Worm (Caenorhabditis elegans) whole organism, young adult: Measurements from ENCODE around the gene T14G8.4.

Experiments
- B0019.2 ChIP-seq: fragments of 200-800 bp; sonication (Bioruptor generic); conservative IDR thresholded peaks from 2 replicates; pipeline ENCODE4 v1.3.6; 2022; ENCODE audit warnings: missing genetic modification reagents, missing genetic modification characterization, missing compliant biosample characterization
- B0261.1 ChIP-seq: sonication (generic microtip); optimal IDR thresholded peaks from 2 replicates; lab custom pipeline; 2016; ENCODE audit warnings: mild to moderate bottlenecking, missing genetic modification characterization, moderate library complexity, missing compliant biosample characterization
- D2030.7 ChIP-seq: fragments of 200-800 bp; sonication (Bioruptor generic); IDR thresholded peaks from 2 replicates; pipeline ENCODE4 v1.3.6; 2022; ENCODE audit warnings: missing genetic modification reagents, missing genetic modification characterization, missing compliant biosample characterization
- F52B5.7 ChIP-seq: sonication (generic microtip); optimal IDR thresholded peaks from 2 replicates; lab custom pipeline; 2016; ENCODE audit warnings: mild to moderate bottlenecking, missing genetic modification characterization, missing compliant biosample characterization
- F57C9.4 ChIP-seq: sonication (generic microtip); optimal IDR thresholded peaks from 2 replicates; lab custom pipeline; 2017; ENCODE audit warnings: mild to moderate bottlenecking, missing genetic modification characterization, missing compliant biosample characterization
- K11D2.4 ChIP-seq: fragments of 200-800 bp; sonication (Bioruptor generic); IDR thresholded peaks from 2 replicates; pipeline ENCODE4 v1.3.6; 2022; ENCODE audit warnings: missing genetic modification reagents, missing genetic modification characterization, missing compliant biosample characterization
- K12H6.12 ChIP-seq: fragments of 200-800 bp; sonication (Bioruptor generic); optimal IDR thresholded peaks from 2 replicates; lab custom pipeline; 2018; ENCODE audit warnings: mild to moderate bottlenecking, missing genetic modification characterization, missing compliant biosample characterization
- T26A5.8 ChIP-seq: sonication (generic microtip); optimal IDR thresholded peaks from 2 replicates; lab custom pipeline; 2016; ENCODE audit warnings: missing genetic modification characterization, missing compliant biosample characterization
- atf-7 ChIP-seq: sonication (generic microtip); optimal IDR thresholded peaks from 2 replicates; lab custom pipeline; 2017; ENCODE audit warnings: mild to moderate bottlenecking, missing genetic modification characterization, missing compliant biosample characterization
- athp-1 ChIP-seq: sonication (generic microtip); optimal IDR thresholded peaks from 2 replicates; lab custom pipeline; 2017; ENCODE audit warnings: mild to moderate bottlenecking, missing genetic modification characterization, missing compliant biosample characterization
- attf-6 ChIP-seq: fragments of 200-800 bp; sonication (Bioruptor generic); IDR thresholded peaks from 2 replicates; pipeline ENCODE4 v1.3.6; 2022; ENCODE audit warnings: missing genetic modification reagents, missing genetic modification characterization, missing compliant biosample characterization
- bed-2 ChIP-seq: fragments of 200-800 bp; sonication (Bioruptor generic); IDR thresholded peaks from 2 replicates; pipeline ENCODE4 v1.3.6; 2022; ENCODE audit warnings: missing genetic modification reagents, missing genetic modification characterization, missing compliant biosample characterization
- ccch-3 ChIP-seq: fragments of 200-800 bp; sonication (Bioruptor generic); optimal IDR thresholded peaks from 2 replicates; lab custom pipeline; 2018; ENCODE audit warnings: mild to moderate bottlenecking, missing genetic modification characterization, missing compliant biosample characterization
- cebp-2 ChIP-seq: fragments of 200-800 bp; sonication (Bioruptor generic); IDR thresholded peaks from 2 replicates; pipeline ENCODE4 v1.3.6; 2022; ENCODE audit warnings: missing genetic modification characterization, missing compliant biosample characterization
- ceh-100 ChIP-seq: fragments of 200-800 bp; sonication (Bioruptor generic); IDR thresholded peaks from 2 replicates; pipeline ENCODE4 v1.3.6; 2022; ENCODE audit warnings: missing genetic modification reagents, missing genetic modification characterization, missing compliant biosample characterization
- ceh-40 ChIP-seq: fragments of 200-800 bp; sonication (Bioruptor generic); IDR thresholded peaks from 2 replicates; pipeline ENCODE4 v1.3.6; 2022; ENCODE audit warnings: missing genetic modification characterization, missing compliant biosample characterization
- die-1 ChIP-seq: sonication (generic microtip); optimal IDR thresholded peaks from 2 replicates; lab custom pipeline; 2016; ENCODE audit warnings: missing genotype, mild to moderate bottlenecking, missing genetic modification characterization, missing compliant biosample characterization
- dox-1 ChIP-seq: fragments of 200-800 bp; sonication (Bioruptor generic); IDR thresholded peaks from 2 replicates; pipeline ENCODE4 v1.3.6; 2022; ENCODE audit warnings: missing genetic modification reagents, missing genetic modification characterization, missing compliant biosample characterization
- dpff-1 ChIP-seq: sonication (generic microtip); optimal IDR thresholded peaks from 2 replicates; lab custom pipeline; 2017; ENCODE audit warnings: mild to moderate bottlenecking, missing genetic modification characterization, missing compliant biosample characterization
- egl-18 ChIP-seq: fragments of 200-800 bp; sonication (Bioruptor generic); IDR thresholded peaks from 2 replicates; pipeline ENCODE4 v1.3.6; 2022; ENCODE audit warnings: missing genetic modification reagents, missing genetic modification characterization, missing compliant biosample characterization
- him-1 ChIP-seq: sonication (generic microtip); optimal IDR thresholded peaks from 2 replicates; lab custom pipeline; 2016; ENCODE audit warnings: missing genotype, missing genetic modification reagents, missing genetic modification characterization, missing compliant biosample characterization
- hmg-1.2 ChIP-seq: fragments of 200-800 bp; sonication (Bioruptor generic); IDR thresholded peaks from 2 replicates; pipeline ENCODE4 v1.3.6; 2022; ENCODE audit warnings: missing genetic modification reagents, missing genetic modification characterization, missing compliant biosample characterization
- hsf-1 ChIP-seq: fragments of 200-800 bp; sonication (Bioruptor generic); IDR thresholded peaks from 2 replicates; pipeline ENCODE4 v1.3.6; 2022; ENCODE audit warnings: missing genetic modification reagents, missing genetic modification characterization, missing compliant biosample characterization
- let-607 ChIP-seq, 2 experiments: fragments of 200-800 bp in 1 of 2; sonication (Bioruptor generic) in 1 of 2; sonication (generic microtip) in 1 of 2; optimal IDR thresholded peaks; 2 replicates each; lab custom pipeline; 2016 to 2018; ENCODE audit warnings: mild to moderate bottlenecking in 2 of 2, missing compliant biosample characterization in 2 of 2, missing genetic modification characterization in 2 of 2, moderate library complexity in 2 of 2, missing genotype in 1 of 2
- lin-35 ChIP-seq, 3 experiments: fragments of 150-350 bp in 2 of 3; sonication (generic microtip) in 1 of 3; optimal IDR thresholded peaks; 2 replicates each; lab custom pipeline; 2014 to 2018; ENCODE audit warnings: missing biosample characterization in 3 of 3, missing genetic modification characterization in 3 of 3, missing genetic modification reagents in 3 of 3
- lin-40 ChIP-seq: sonication (generic microtip); optimal IDR thresholded peaks from 2 replicates; lab custom pipeline; 2016; ENCODE audit warnings: missing genetic modification characterization, mild to moderate bottlenecking, missing compliant biosample characterization, missing genotype, missing genetic modification reagents
- lin-54 ChIP-seq: fragments of 200-800 bp; sonication (Bioruptor generic); optimal IDR thresholded peaks from 2 replicates; lab custom pipeline; 2018; ENCODE audit warnings: mild to moderate bottlenecking, missing genetic modification characterization, missing compliant biosample characterization
- lsy-27 ChIP-seq: sonication (generic microtip); optimal IDR thresholded peaks from 2 replicates; lab custom pipeline; 2017; ENCODE audit warnings: missing genetic modification characterization, mild to moderate bottlenecking, missing compliant biosample characterization, antibody characterized with exemption, missing genotype, borderline replicate concordance; ENCODE audit not compliant: insufficient read depth
- madf-10 ChIP-seq: sonication (generic microtip); optimal IDR thresholded peaks from 2 replicates; lab custom pipeline; 2016; ENCODE audit warnings: mild to moderate bottlenecking, missing genetic modification characterization, missing compliant biosample characterization
- madf-6 ChIP-seq: fragments of 200-800 bp; sonication (Bioruptor generic); IDR thresholded peaks from 2 replicates; pipeline ENCODE4 v1.3.6; 2022; ENCODE audit warnings: missing genetic modification reagents, missing genetic modification characterization, missing compliant biosample characterization
- madf-8 ChIP-seq: fragments of 200-800 bp; sonication (Bioruptor generic); conservative IDR thresholded peaks from 2 replicates; pipeline ENCODE4 v1.3.6; 2022; ENCODE audit warnings: missing genetic modification reagents, missing genetic modification characterization, missing compliant biosample characterization
- mcd-1 ChIP-seq: fragments of 200-800 bp; sonication (Bioruptor generic); IDR thresholded peaks from 2 replicates; pipeline ENCODE4 v1.3.6; 2022; ENCODE audit warnings: missing genetic modification reagents, missing genetic modification characterization, missing compliant biosample characterization
- nfya-1 ChIP-seq: sonication (generic microtip); optimal IDR thresholded peaks from 2 replicates; lab custom pipeline; 2017; ENCODE audit warnings: antibody characterized with exemption, missing compliant biosample characterization, missing genetic modification characterization, borderline replicate concordance; ENCODE audit not compliant: insufficient read depth
- nfyb-1 ChIP-seq: fragments of 200-800 bp; sonication (Bioruptor generic); IDR thresholded peaks from 2 replicates; pipeline ENCODE4 v1.3.6; 2022; ENCODE audit warnings: missing genetic modification reagents, missing genetic modification characterization, missing compliant biosample characterization
- nhr-120 ChIP-seq: fragments of 200-800 bp; sonication (Bioruptor generic); IDR thresholded peaks from 2 replicates; pipeline ENCODE4 v1.3.6; 2022; ENCODE audit warnings: missing genetic modification characterization, missing compliant biosample characterization
- nhr-179 ChIP-seq: sonication (generic microtip); optimal IDR thresholded peaks from 2 replicates; lab custom pipeline; 2016; ENCODE audit warnings: mild to moderate bottlenecking, missing genetic modification characterization, missing compliant biosample characterization
- nhr-27 ChIP-seq: fragments of 200-800 bp; sonication (Bioruptor generic); optimal IDR thresholded peaks from 2 replicates; lab custom pipeline; 2018; ENCODE audit warnings: mild to moderate bottlenecking, missing genetic modification characterization, moderate library complexity, missing compliant biosample characterization
- pbrm-1 ChIP-seq: fragments of 200-800 bp; sonication (Bioruptor generic); IDR thresholded peaks from 2 replicates; pipeline ENCODE4 v1.3.6; 2022; ENCODE audit warnings: missing genetic modification reagents, missing genetic modification characterization, missing compliant biosample characterization
- rcor-1 ChIP-seq: fragments of 200-800 bp; sonication (Bioruptor generic); IDR thresholded peaks from 2 replicates; pipeline ENCODE4 v1.3.6; 2022; ENCODE audit warnings: missing genetic modification reagents, missing genetic modification characterization, missing compliant biosample characterization
- rec-8 ChIP-seq, 2 experiments: sonication (generic microtip); optimal IDR thresholded peaks; 2 replicates each; lab custom pipeline; 2016; ENCODE audit warnings: mild to moderate bottlenecking in 2 of 2, missing genetic modification characterization in 2 of 2, missing genetic modification reagents in 2 of 2, missing genotype in 2 of 2, missing biosample characterization in 1 of 2, missing compliant biosample characterization in 1 of 2, moderate library complexity in 1 of 2
- repo-1 ChIP-seq: sonication (generic microtip); optimal IDR thresholded peaks from 2 replicates; lab custom pipeline; 2017; ENCODE audit warnings: mild to moderate bottlenecking, missing genetic modification characterization, missing compliant biosample characterization
- sptf-2 ChIP-seq: fragments of 200-800 bp; sonication (Bioruptor generic); optimal IDR thresholded peaks from 2 replicates; lab custom pipeline; 2018; ENCODE audit warnings: mild to moderate bottlenecking, missing genetic modification characterization, missing compliant biosample characterization
- tbp1 ChIP-seq: fragments of 200-800 bp; sonication (Bioruptor generic); optimal IDR thresholded peaks from 2 replicates; lab custom pipeline; 2018; ENCODE audit warnings: mild to moderate bottlenecking, missing genetic modification characterization, missing compliant biosample characterization
- unc-130 ChIP-seq: sonication (generic microtip); optimal IDR thresholded peaks from 2 replicates; lab custom pipeline; 2016; ENCODE audit warnings: missing genetic modification reagents, missing genetic modification characterization, missing compliant biosample characterization
- zim-3 ChIP-seq: sonication (generic microtip); optimal IDR thresholded peaks from 2 replicates; lab custom pipeline; 2017; ENCODE audit warnings: mild to moderate bottlenecking, missing genetic modification characterization, moderate library complexity, missing compliant biosample characterization
- ztf-22 ChIP-seq: fragments of 200-800 bp; sonication (Bioruptor generic); optimal IDR thresholded peaks from 2 replicates; lab custom pipeline; 2018; ENCODE audit warnings: mild to moderate bottlenecking, missing genetic modification characterization, moderate library complexity, missing compliant biosample characterization
- ztf-25 ChIP-seq: fragments of 200-800 bp; sonication (Bioruptor generic); IDR thresholded peaks from 2 replicates; pipeline ENCODE4 v1.3.6; 2022; ENCODE audit warnings: missing genetic modification reagents, missing genetic modification characterization, missing compliant biosample characterization
- ztf-3 ChIP-seq: fragments of 200-800 bp; sonication (Bioruptor generic); optimal IDR thresholded peaks from 2 replicates; lab custom pipeline; 2018; ENCODE audit warnings: mild to moderate bottlenecking, missing genetic modification characterization, missing compliant biosample characterization

Gene T14G8.4

DNA sequence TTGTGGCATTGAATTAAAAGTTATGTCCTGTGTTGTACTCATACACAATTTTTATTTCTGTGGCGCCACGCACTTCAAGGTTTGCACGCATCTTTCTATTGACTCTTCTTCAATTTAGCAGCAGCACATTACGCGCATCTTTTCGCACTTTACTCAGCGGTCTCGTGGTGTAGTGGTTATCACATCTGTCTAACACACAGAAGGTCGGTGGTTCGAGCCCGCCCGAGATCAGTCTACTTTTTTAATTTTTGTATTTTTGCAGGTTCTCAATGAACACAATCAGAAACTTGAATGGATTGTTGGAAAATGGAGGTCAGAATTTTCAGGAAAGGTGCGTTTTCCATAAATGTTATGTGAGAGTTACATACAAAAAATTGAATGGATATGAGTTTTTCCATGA is 20.2 kb downstream of the T14G8.4 start:
- TF ChIP-seq madf-10 (tag; lab: Kevin White, UChicago) (peak; percentile 37), B0019.2 (GFP tag; lab: Robert Waterston, UW) (0 out of 2 replicates have a peak, but pooled peaks have one; percentile 10), K12H6.12 (tag; lab: Kevin White, UChicago) (peak; percentile 13), die-1 (peak; percentile 70), madf-8 (no peak), lin-40 (tag; lab: Kevin White, UChicago) (peak; percentile 40), attf-6 (0 out of 2 replicates have a peak, but pooled peaks have one; percentile 41), lsy-27 (tag; lab: Kevin White, UChicago) (peak; percentile 33), egl-18 (GFP tag; lab: Robert Waterston, UW) (0 out of 2 replicates have a peak, but pooled peaks have one; percentile 57), nhr-179 (tag; lab: Kevin White, UChicago) (no peak), ccch-3 (GFP tag; lab: Kevin White, UChicago) (no peak), ceh-100 (GFP tag; lab: Robert Waterston, UW) (peak; percentile 59), nhr-27 (tag; lab: Kevin White, UChicago) (no peak), repo-1 (peak; percentile 18), unc-130 (GFP tag; lab: Kevin White, UChicago) (no peak), let-607 (tag; optimal IDR thresholded peaks at IDR 0.05; lab: Kevin White, UChicago) (peak; percentile 26 to 30), B0261.1 (tag; lab: Kevin White, UChicago) (peak; percentile 94), atf-7 (tag; lab: Kevin White, UChicago) (peak; percentile 40), T26A5.8 (tag; lab: Kevin White, UChicago) (peak; percentile 59), ztf-3 (GFP tag; lab: Kevin White, UChicago) (no peak), hsf-1 (GFP tag; lab: Robert Waterston, UW) (0 out of 2 replicates have a peak, but pooled peaks have one; percentile 13), rec-8 (tag; optimal IDR thresholded peaks at IDR 0.05; lab: Kevin White, UChicago) (peak; percentile 21 to 43), ceh-40 (0 out of 2 replicates have a peak, but pooled peaks have one; percentile 37), madf-6 (GFP tag; lab: Robert Waterston, UW) (no peak), him-1 (tag; lab: Kevin White, UChicago) (peak; percentile 74), rcor-1 (0 out of 2 replicates have a peak, but pooled peaks have one; percentile 9), lin-54 (GFP tag; lab: Kevin White, UChicago) (no peak), lin-35 (GFP tag; optimal IDR thresholded peaks at IDR 0.05; lab: Kevin White, UChicago) (peak in 1 of 3 experiments; percentile 48), ztf-25 (GFP tag; lab: Robert Waterston, UW) (0 out of 2 replicates have a peak, but pooled peaks have one; percentile 61), D2030.7 (GFP tag; lab: Robert Waterston, UW) (peak; percentile 70), dox-1 (GFP tag; lab: Robert Waterston, UW) (peak; percentile 76), hmg-1.2 (GFP tag; lab: Robert Waterston, UW) (peak; percentile 80), nhr-120 (GFP tag; lab: Robert Waterston, UW) (no peak), dpff-1 (tag; lab: Kevin White, UChicago) (no peak), nfya-1 (tag; lab: Kevin White, UChicago) (no peak), K11D2.4 (GFP tag; lab: Robert Waterston, UW) (peak; percentile 46; the same call in 1 of the 2 replicates), F57C9.4 (no peak), sptf-2 (GFP tag; lab: Kevin White, UChicago) (no peak), ztf-22 (peak; percentile 25), zim-3 (tag; lab: Kevin White, UChicago) (peak; percentile 68), pbrm-1 (GFP tag; lab: Robert Waterston, UW) (peak; percentile 86), nfyb-1 (GFP tag; lab: Robert Waterston, UW) (peak; percentile 44; the same call in 1 of the 2 replicates), mcd-1 (GFP tag; lab: Robert Waterston, UW) (peak; percentile 43), cebp-2 (no peak), athp-1 (tag; lab: Kevin White, UChicago) (peak; percentile 68), tbp1 (GFP tag; lab: Kevin White, UChicago) (peak; percentile 97), bed-2 (GFP tag; lab: Robert Waterston, UW) (no peak), F52B5.7 (tag; lab: Kevin White, UChicago) (peak; percentile 42)
